Worm (Caenorhabditis elegans) whole organism, midembryonic: ENCODE measurements around the gene Y14H12B.2.

Source experiments
- T22C8.4 ChIP-seq: fragments of 200-800 bp; sonication (Bioruptor generic); IDR thresholded peaks from 2 replicates; pipeline ENCODE4 v1.3.6; 2022; ENCODE audit warnings: missing genetic modification characterization, missing compliant biosample characterization
- cog-1 ChIP-seq: sonication (generic microtip); optimal IDR thresholded peaks from 2 replicates; lab custom pipeline; 2016; ENCODE audit warnings: missing genetic modification characterization, missing compliant biosample characterization
- flt-1 ChIP-seq: fragments of 200-800 bp; sonication (Bioruptor generic); IDR thresholded peaks from 2 replicates; pipeline ENCODE4 v1.3.6; 2022; ENCODE audit warnings: missing genetic modification characterization, missing compliant biosample characterization
- klf-2 ChIP-seq: fragments of 200-800 bp; sonication (Bioruptor generic); conservative IDR thresholded peaks from 2 replicates; pipeline ENCODE4 v1.3.6; 2022; ENCODE audit warnings: missing genetic modification reagents, missing genetic modification characterization, missing compliant biosample characterization
- med-1 ChIP-seq: sonication (generic microtip); optimal IDR thresholded peaks from 2 replicates; lab custom pipeline; 2017; ENCODE audit warnings: missing genetic modification characterization, mild to moderate bottlenecking, missing compliant biosample characterization, antibody characterized with exemption, missing genetic modification reagents; ENCODE audit not compliant: insufficient read depth
- ref-1 ChIP-seq: fragments of 200-800 bp; sonication (Bioruptor generic); conservative IDR thresholded peaks from 2 replicates; pipeline ENCODE4 v1.3.6; 2022; ENCODE audit warnings: missing genetic modification reagents, missing genetic modification characterization, missing compliant biosample characterization
- tab-1 ChIP-seq: fragments of 200-800 bp; sonication (Bioruptor generic); IDR thresholded peaks from 2 replicates; pipeline ENCODE4 v1.3.6; 2022; ENCODE audit warnings: missing genetic modification characterization, missing compliant biosample characterization
- ztf-23 ChIP-seq: fragments of 200-800 bp; sonication (Bioruptor generic); IDR thresholded peaks from 2 replicates; pipeline ENCODE4 v1.3.6; 2022; ENCODE audit warnings: missing genetic modification reagents, missing genetic modification characterization, missing compliant biosample characterization
- ztf-29 ChIP-seq: fragments of 200-800 bp; sonication (Bioruptor generic); IDR thresholded peaks from 2 replicates; pipeline ENCODE4 v1.3.6; 2022; ENCODE audit warnings: missing genetic modification reagents, missing genetic modification characterization, missing compliant biosample characterization

ce11 chrII:3909301-3909700 lies 24.2 kb downstream of the Y14H12B.2 start:
- TF ChIP-seq cog-1 (tag; lab: Kevin White, UChicago) (no peak), klf-2 (GFP tag; lab: Robert Waterston, UW) (no peak), ztf-23 (GFP tag; lab: Robert Waterston, UW) (no peak), T22C8.4 (no peak), ztf-29 (GFP tag; lab: Robert Waterston, UW) (no peak), tab-1 (GFP tag; lab: Robert Waterston, UW) (no peak), flt-1 (GFP tag; lab: Robert Waterston, UW) (no peak), ref-1 (no peak), med-1 (GFP tag; lab: Kevin White, UChicago) (no peak)
